Fruit fly (Drosophila melanogaster): Measurements from ENCODE around the gene Gga.
A peak's percentile ranks its signal among the peaks of the same experiment; 100 is the strongest.

Gene Gga

DNA sequence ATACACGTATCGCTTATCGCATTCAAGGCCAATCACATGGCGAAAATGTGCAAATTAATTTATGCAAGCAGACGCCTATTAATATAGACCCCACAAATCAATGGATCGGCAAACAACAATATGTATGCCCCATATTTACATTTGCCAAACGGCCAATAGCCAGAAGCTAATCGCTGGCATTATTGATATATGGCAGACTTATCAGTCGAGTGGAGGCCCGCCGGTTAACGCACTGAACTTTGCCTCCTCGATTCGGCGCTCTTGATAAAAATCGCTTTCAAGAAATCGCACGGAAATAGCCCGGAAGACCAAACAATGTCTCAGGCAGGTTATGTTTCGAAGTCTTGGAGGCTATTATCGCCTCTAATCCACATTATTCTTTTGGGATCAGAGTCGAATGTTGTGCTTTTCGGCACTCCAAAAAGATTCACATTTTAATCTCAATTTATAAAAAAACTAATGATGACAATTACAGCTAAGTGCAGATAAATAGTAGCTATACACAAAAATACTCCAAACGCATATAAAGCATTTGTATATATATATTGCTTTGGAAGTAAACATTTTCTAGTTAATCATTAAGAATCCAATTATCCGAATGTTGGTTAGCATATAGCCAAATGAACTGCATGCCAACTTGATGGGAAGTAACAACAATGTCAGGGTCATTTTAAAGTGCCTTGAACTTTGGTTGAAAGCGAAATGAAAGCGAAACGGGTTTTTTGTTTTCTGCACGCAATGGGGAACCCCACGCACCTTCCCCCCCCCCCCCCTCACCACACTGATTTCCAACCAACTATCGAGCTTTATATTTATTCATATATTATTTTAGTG is 24.1 kb upstream of the Gga start:
- peak; percentile 68 for TF ChIP-seq Hr83 (GFP tag; optimal IDR thresholded peaks at IDR 0.05; ENCODE audit: poor library complexity, severe bottlenecking)
- no peak for TF ChIP-seq sv (GFP tag; optimal IDR thresholded peaks at IDR 0.05)
- no peak for TF ChIP-seq Rel (GFP tag; optimal IDR thresholded peaks at IDR 0.05)
- TF ChIP-seq Rel (tag; optimal IDR thresholded peaks at IDR 0.05), result peak; percentile 99

DNA sequence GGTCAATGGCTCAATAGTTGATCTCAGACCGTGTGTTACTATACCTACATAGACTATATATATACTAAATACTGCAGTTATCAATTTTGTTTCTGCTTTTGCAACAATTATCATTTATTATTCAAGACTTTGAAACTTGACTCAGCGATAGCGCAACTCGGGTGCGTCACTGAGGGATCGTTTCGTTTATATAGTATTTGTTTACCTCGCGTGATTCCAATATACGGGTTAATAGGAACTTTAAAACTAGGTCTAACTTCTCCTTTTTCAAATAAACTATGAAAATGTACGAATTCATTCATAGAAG is 23.5 kb upstream of the Gga start:
- no peak for TF ChIP-seq Hr83 (GFP tag; optimal IDR thresholded peaks at IDR 0.05; ENCODE audit: poor library complexity, severe bottlenecking)
- no peak for TF ChIP-seq Sp1 (GFP tag; optimal IDR thresholded peaks at IDR 0.05)
- TF ChIP-seq br (GFP tag; optimal IDR thresholded peaks at IDR 0.05), result no peak
- no peak for TF ChIP-seq Dfd (GFP tag; optimal IDR thresholded peaks at IDR 0.05)
- TF ChIP-seq Myc (optimal IDR thresholded peaks at IDR 0.05), result no peak
- no peak for TF ChIP-seq dmrt93B (GFP tag; optimal IDR thresholded peaks at IDR 0.05)
- TF ChIP-seq dsf (GFP tag; optimal IDR thresholded peaks at IDR 0.05; ENCODE audit: borderline replicate concordance), result no peak
- no peak for TF ChIP-seq Hnf4 (GFP tag; optimal IDR thresholded peaks at IDR 0.05)
- no peak for TF ChIP-seq sv (GFP tag; optimal IDR thresholded peaks at IDR 0.05)
- TF ChIP-seq h (GFP tag; optimal IDR thresholded peaks at IDR 0.05), result no peak
- TF ChIP-seq usp (GFP tag; optimal IDR thresholded peaks at IDR 0.05), result no peak
- TF ChIP-seq CG9705 (GFP tag; optimal IDR thresholded peaks at IDR 0.05), result no peak
- no peak for TF ChIP-seq rgr (GFP tag; optimal IDR thresholded peaks at IDR 0.05)
- TF ChIP-seq sage (GFP tag; optimal IDR thresholded peaks at IDR 0.05), result no peak
- no peak for TF ChIP-seq HLH106 (tag; optimal IDR thresholded peaks at IDR 0.05)

DNA sequence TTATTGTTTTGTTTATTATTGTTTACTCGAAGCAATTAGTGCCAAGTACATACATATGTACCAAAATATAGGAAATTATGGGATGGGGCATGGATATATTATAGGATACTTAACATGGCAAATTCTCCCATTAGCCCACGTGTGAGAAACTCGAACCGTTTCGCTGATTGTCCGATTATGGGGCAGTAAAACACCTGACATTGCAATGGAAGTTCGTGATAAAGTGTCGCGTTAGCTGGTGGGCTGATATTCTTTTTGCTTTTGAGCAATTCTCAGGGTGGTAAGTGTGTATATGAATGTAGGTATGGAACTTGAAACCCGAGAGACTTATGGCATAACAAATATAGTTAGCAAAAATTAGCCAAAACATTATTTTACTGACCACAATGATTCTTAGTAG is 22.8 kb upstream of the Gga start:
- TF ChIP-seq dl (GFP tag; optimal IDR thresholded peaks at IDR 0.05; ENCODE audit: insufficient read depth in 1 of 2, partially characterized antibody in 2 of 2) (no peak), Hr83 (GFP tag; optimal IDR thresholded peaks at IDR 0.05; ENCODE audit: poor library complexity, severe bottlenecking) (peak; percentile 10), Hr78 (GFP tag; optimal IDR thresholded peaks at IDR 0.05) (no peak), foxo (GFP tag; optimal IDR thresholded peaks at IDR 0.05) (no peak), dmrt93B (GFP tag; optimal IDR thresholded peaks at IDR 0.05) (no peak), usp (GFP tag; optimal IDR thresholded peaks at IDR 0.05) (no peak), Vsx2 (GFP tag; optimal IDR thresholded peaks at IDR 0.05; ENCODE audit: partially characterized antibody) (no peak), N (GFP tag; optimal IDR thresholded peaks at IDR 0.05) (no peak)

DNA sequence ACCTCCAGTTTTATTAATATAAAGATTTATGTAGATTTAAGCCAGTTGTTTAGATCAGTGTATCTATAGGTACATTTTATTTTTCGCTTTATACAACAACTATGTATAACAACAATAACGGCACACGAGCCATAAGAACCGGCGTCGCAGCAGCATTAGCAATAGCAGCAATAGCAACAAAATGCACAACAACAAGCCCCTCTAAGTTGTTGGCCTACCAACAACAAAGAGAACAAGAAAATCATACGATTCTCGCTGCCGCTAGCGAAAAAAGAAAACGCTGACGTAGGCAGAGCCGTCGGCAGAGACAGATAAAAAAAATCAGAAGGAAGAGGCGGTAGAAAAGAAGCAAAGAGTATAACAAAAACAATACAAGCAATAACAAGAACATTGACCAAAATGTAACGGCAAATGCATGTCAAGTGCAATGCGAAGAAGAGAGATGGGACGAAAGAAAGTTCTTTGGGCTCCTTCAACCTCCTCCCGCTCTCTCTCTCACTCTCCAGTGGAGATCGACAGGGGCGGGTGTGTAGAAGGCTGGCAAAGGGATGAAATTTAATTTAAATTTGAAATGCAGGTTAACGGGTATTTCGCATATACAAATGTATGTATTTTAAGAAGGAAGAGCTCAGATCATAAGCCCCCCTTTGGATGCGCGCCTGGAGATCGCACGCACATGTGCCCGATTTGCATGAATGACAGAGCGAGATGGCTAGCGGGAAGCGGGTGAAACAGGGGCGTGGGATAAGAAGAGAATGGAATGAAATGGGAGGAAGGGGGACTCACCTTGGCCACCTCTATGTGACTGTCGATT is 21.9 kb upstream of the Gga start:
- peak; percentile 99 for TF ChIP-seq GATAd (GFP tag; optimal IDR thresholded peaks at IDR 0.05)
- peak; percentile 93 for TF ChIP-seq Rel (GFP tag; optimal IDR thresholded peaks at IDR 0.05)
- TF ChIP-seq Rel (tag; optimal IDR thresholded peaks at IDR 0.05), result peak; percentile 94
- TF ChIP-seq dsf (GFP tag; optimal IDR thresholded peaks at IDR 0.05; ENCODE audit: borderline replicate concordance), result peak; percentile 96
- peak; percentile 99 for TF ChIP-seq woc (GFP tag; optimal IDR thresholded peaks at IDR 0.05)
- peak; percentile 100 for TF ChIP-seq OdsH (GFP tag; optimal IDR thresholded peaks at IDR 0.05)
- peak; percentile 100 for TF ChIP-seq ey (GFP tag; optimal IDR thresholded peaks at IDR 0.05)
- TF ChIP-seq CG9705 (GFP tag; optimal IDR thresholded peaks at IDR 0.05), result peak; percentile 97
- TF ChIP-seq dmrt93B (GFP tag; optimal IDR thresholded peaks at IDR 0.05), result peak; percentile 99
- peak; percentile 96 for TF ChIP-seq sage (GFP tag; optimal IDR thresholded peaks at IDR 0.05)
- peak; percentile 97 for TF ChIP-seq brk (GFP tag; optimal IDR thresholded peaks at IDR 0.05)
- TF ChIP-seq Dif (GFP tag; optimal IDR thresholded peaks at IDR 0.05; ENCODE audit: partially characterized antibody), result no peak
- no peak for TF ChIP-seq dl (GFP tag; optimal IDR thresholded peaks at IDR 0.05; ENCODE audit: insufficient read depth in 1 of 2, partially characterized antibody in 2 of 2)
- peak; percentile 99 for TF ChIP-seq tai (GFP tag; optimal IDR thresholded peaks at IDR 0.05)
- TF ChIP-seq jim (GFP tag; optimal IDR thresholded peaks at IDR 0.05), result peak; percentile 88
- TF ChIP-seq Sp1 (GFP tag; optimal IDR thresholded peaks at IDR 0.05), result peak; percentile 99
- no peak for TF ChIP-seq Abd-B (GFP tag; optimal IDR thresholded peaks at IDR 0.05)
- peak; percentile 99 for TF ChIP-seq Hr83 (GFP tag; optimal IDR thresholded peaks at IDR 0.05; ENCODE audit: poor library complexity, severe bottlenecking)
- TF ChIP-seq sv (GFP tag; optimal IDR thresholded peaks at IDR 0.05), result peak; percentile 97
- peak; percentile 100 for TF ChIP-seq rgr (GFP tag; optimal IDR thresholded peaks at IDR 0.05)
- TF ChIP-seq Dfd (GFP tag; optimal IDR thresholded peaks at IDR 0.05), result no peak
- TF ChIP-seq br (GFP tag; optimal IDR thresholded peaks at IDR 0.05), result peak; percentile 100
- peak; percentile 100 for TF ChIP-seq h (GFP tag; optimal IDR thresholded peaks at IDR 0.05)
- peak; percentile 98 for TF ChIP-seq CrebA (GFP tag; optimal IDR thresholded peaks at IDR 0.05; ENCODE audit: borderline replicate concordance)
- TF ChIP-seq Hr78 (GFP tag; optimal IDR thresholded peaks at IDR 0.05), result no peak
- peak; percentile 99 for TF ChIP-seq Hnf4 (GFP tag; optimal IDR thresholded peaks at IDR 0.05)
- TF ChIP-seq Myc (optimal IDR thresholded peaks at IDR 0.05), result no peak
- peak; percentile 98 to 100 for TF ChIP-seq foxo (GFP tag; optimal IDR thresholded peaks at IDR 0.05)
- peak; percentile 99 for TF ChIP-seq Jra (GFP tag; optimal IDR thresholded peaks at IDR 0.05)
- TF ChIP-seq pan (optimal IDR thresholded peaks at IDR 0.05), result no peak
- TF ChIP-seq Mio (GFP tag; optimal IDR thresholded peaks at IDR 0.05), result peak; percentile 95
- TF ChIP-seq fru (GFP tag; optimal IDR thresholded peaks at IDR 0.05), result peak; percentile 100
- no peak for TF ChIP-seq usp (GFP tag; optimal IDR thresholded peaks at IDR 0.05)
- peak; percentile 99 for TF ChIP-seq CG32264 (GFP tag; optimal IDR thresholded peaks at IDR 0.05)
- TF ChIP-seq HLH106 (tag; optimal IDR thresholded peaks at IDR 0.05), result peak; percentile 100

All from whole organism, wandering third instar larva.